Worm (Caenorhabditis elegans): ENCODE results near the gene pqn-51.

The pqn-51 gene

ce11 chrV:5030715-5031114 is 18.7 kb upstream of the pqn-51 start, which contains the start of gene swt-7:
Gene swt-7 (minus strand): TSS chrV:5030815.
- TF ChIP-seq B0019.2 (GFP tag; conservative IDR thresholded peaks at IDR 0.05) (no peak), akir-1 (GFP tag; optimal IDR thresholded peaks at IDR 0.05) (no peak), F57C9.4 (tag; optimal IDR thresholded peaks at IDR 0.05) (no peak)

ce11 chrV:5031764-5032163 is 17.6 kb upstream of the pqn-51 start:
- TF ChIP-seq atf-7 (tag; optimal IDR thresholded peaks at IDR 0.05) (no peak), die-1 (tag; optimal IDR thresholded peaks at IDR 0.05) (no peak)

DNA sequence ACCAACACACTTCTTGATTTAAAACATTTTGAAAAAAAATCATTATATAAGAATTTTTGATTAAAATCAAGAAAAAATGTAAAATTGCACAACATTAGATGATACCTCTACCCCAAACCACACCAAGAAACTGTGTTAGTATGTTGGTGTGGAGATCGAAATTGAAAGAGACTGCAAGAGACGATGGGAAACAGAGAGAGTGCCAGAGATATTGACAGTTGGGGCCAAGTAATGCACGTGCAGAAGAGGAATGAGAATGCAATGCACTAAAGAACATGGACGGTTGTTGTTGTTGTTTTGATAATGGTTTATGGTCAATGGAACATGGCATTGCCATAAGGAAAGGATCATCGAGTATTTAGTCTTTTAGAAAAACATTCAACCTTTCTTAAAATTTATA is 17.2 kb upstream of the pqn-51 start:
- TF ChIP-seq hlh-26 (GFP tag; conservative IDR thresholded peaks at IDR 0.05), result no peak
- TF ChIP-seq cebp-1 (GFP tag; IDR thresholded peaks at IDR 0.05), result no peak
- TF ChIP-seq cebp-1 (tag; optimal IDR thresholded peaks at IDR 0.05), result peak; percentile 34
- no peak for TF ChIP-seq aptf-3 (GFP tag; IDR thresholded peaks at IDR 0.05)
- TF ChIP-seq nhr-80 (tag; optimal IDR thresholded peaks at IDR 0.05), result peak; percentile 35
- peak; percentile 63; the same call in 1 of the 2 replicates for TF ChIP-seq hmg-1.2 (GFP tag; IDR thresholded peaks at IDR 0.05)
- peak; percentile 17 for TF ChIP-seq somi-1 (GFP tag; optimal IDR thresholded peaks at IDR 0.05)
- no peak for TF ChIP-seq ztf-3 (GFP tag; optimal IDR thresholded peaks at IDR 0.05)
- TF ChIP-seq let-526 (GFP tag; IDR thresholded peaks at IDR 0.05), result 0 out of 2 replicates have a peak, but pooled peaks have one; percentile 55

- TF ChIP-seq bed-2 (GFP tag; IDR thresholded peaks at IDR 0.05) (no peak), nhr-179 (tag; optimal IDR thresholded peaks at IDR 0.05) (no peak), ekl-4 (GFP tag; IDR thresholded peaks at IDR 0.05) (no peak), hmg-20 (GFP tag; IDR thresholded peaks at IDR 0.05) (no peak), ets-4 (GFP tag; optimal IDR thresholded peaks at IDR 0.05) (no peak), lir-1 (GFP tag; conservative IDR thresholded peaks at IDR 0.05) (no peak), tbx-9 (tag; optimal IDR thresholded peaks at IDR 0.05; ENCODE audit: borderline replicate concordance) (no peak), aptf-2 (GFP tag; conservative IDR thresholded peaks at IDR 0.05) (no peak), Y95B8A.8 (GFP tag; IDR thresholded peaks at IDR 0.05) (no peak), lin-35 (GFP tag; optimal IDR thresholded peaks at IDR 0.05) (no peak), snpc-1.1 (tag; optimal IDR thresholded peaks at IDR 0.05; ENCODE audit: insufficient read depth) (no peak)
These were observed 16.3 kb upstream of the pqn-51 start, which contains the start of gene K11D12.13 for ce11 chrV:5033099-5033498. Gene K11D12.13 (plus strand): TSS chrV:5033399.

ce11 chrV:5035058-5035457 is 14.3 kb upstream of the pqn-51 start, which contains the start of gene K11D12.6:
Gene K11D12.6 (minus strand): TSS chrV:5035158.
- TF ChIP-seq lin-35 (GFP tag; optimal IDR thresholded peaks at IDR 0.05) (no peak), ztf-18 (tag; optimal IDR thresholded peaks at IDR 0.05) (no peak), dpff-1 (tag; optimal IDR thresholded peaks at IDR 0.05) (no peak), egl-18 (GFP tag; IDR thresholded peaks at IDR 0.05) (no peak), mxl-1 (tag; optimal IDR thresholded peaks at IDR 0.05) (no peak)

DNA sequence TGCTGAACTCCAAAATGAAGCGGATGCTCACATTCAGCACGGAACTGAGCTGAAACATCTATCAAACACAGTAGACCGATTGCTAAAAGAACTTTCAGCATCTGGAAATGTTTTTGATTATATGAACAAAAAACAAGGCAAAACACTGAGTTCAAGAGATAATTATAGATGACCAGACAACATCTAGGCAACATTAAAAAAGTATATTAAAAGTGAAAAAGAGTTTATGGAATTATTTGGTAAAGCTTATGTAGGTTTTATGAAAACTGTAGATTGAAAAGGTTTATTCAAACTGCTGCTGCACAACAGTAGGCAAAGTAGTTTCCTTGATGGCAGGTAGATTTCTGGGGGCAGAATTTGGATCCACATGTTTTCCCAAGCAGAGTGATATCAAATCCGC is 13.0 kb upstream of the pqn-51 start, which contains the start of gene K11D12.7:
TSS of gene K11D12.7 (minus strand) at position 101 of the 400 bp plus-strand sequence.
- TF ChIP-seq egrh-3 (GFP tag; IDR thresholded peaks at IDR 0.05), result no peak
- TF ChIP-seq ceh-58 (GFP tag; IDR thresholded peaks at IDR 0.05), result no peak
- TF ChIP-seq attf-5 (GFP tag; optimal IDR thresholded peaks at IDR 0.05), result no peak
- no peak for TF ChIP-seq ztf-22 (GFP tag; optimal IDR thresholded peaks at IDR 0.05)
- TF ChIP-seq ztf-25 (GFP tag; IDR thresholded peaks at IDR 0.05), result no peak
- TF ChIP-seq bed-2 (GFP tag; IDR thresholded peaks at IDR 0.05), result no peak
- TF ChIP-seq F10E7.11 (tag; optimal IDR thresholded peaks at IDR 0.05), result no peak
- TF ChIP-seq T26A5.8 (tag; optimal IDR thresholded peaks at IDR 0.05), result no peak
- no peak for TF ChIP-seq Y53F4B.3 (GFP tag; IDR thresholded peaks at IDR 0.05)
- no peak for TF ChIP-seq F49E8.2 (tag; optimal IDR thresholded peaks at IDR 0.05; ENCODE audit: insufficient read depth)

Measured in whole organism, young adult.